Worm (Caenorhabditis elegans) whole organism, mixed stage, embryonic: ENCODE data around the gene hacl-1.

Source experiments
- ces-1 ChIP-seq: fragments of 150-350 bp; optimal IDR thresholded peaks from 2 replicates; lab custom pipeline; 2014; ENCODE audit warnings: missing biosample characterization, missing genetic modification reagents, missing genetic modification characterization
- elt-3 ChIP-seq: fragments of 150-350 bp; optimal IDR thresholded peaks from 2 replicates; lab custom pipeline; 2014; ENCODE audit warnings: missing biosample characterization, missing genetic modification characterization
- hlh-1 ChIP-seq: fragments of 150-350 bp; optimal IDR thresholded peaks from 2 replicates; lab custom pipeline; 2014; ENCODE audit warnings: missing biosample characterization, missing genetic modification reagents, missing genetic modification characterization
- nhr-76 ChIP-seq: sonication (generic microtip); optimal IDR thresholded peaks from 2 replicates; lab custom pipeline; 2017; ENCODE audit warnings: missing biosample characterization, missing genetic modification characterization
- sem-2 ChIP-seq: fragments of 200-800 bp; sonication (Bioruptor generic); optimal IDR thresholded peaks from 2 replicates; lab custom pipeline; 2018; ENCODE audit warnings: mild to moderate bottlenecking, missing genetic modification characterization, missing compliant biosample characterization
- unc-62 ChIP-seq: fragments of 150-350 bp; optimal IDR thresholded peaks from 2 replicates; lab custom pipeline; 2014; ENCODE audit warnings: missing biosample characterization, missing genetic modification reagents, missing genetic modification characterization
- ztf-11 ChIP-seq: fragments of 150-350 bp; optimal IDR thresholded peaks from 2 replicates; lab custom pipeline; 2014; ENCODE audit warnings: missing biosample characterization, missing genetic modification characterization

DNA sequence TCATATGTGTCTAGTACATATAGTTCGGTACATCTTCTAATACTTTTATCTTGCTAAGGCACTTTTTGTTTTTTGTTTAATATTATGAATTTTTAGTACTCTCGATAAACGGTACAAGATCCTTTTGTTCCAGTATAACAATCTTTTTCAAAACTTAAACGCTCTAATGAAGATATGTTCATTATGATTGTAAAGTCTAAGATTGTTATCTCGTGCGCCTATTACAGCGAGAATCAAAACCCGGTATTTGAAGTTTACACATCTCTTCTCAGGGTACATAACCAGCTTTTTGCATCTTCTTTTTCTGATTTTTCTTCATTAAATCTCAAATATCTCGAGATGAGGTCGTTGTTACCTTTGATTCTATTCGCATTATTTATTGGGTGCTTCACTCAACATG is 4.8 kb downstream of the hacl-1 start, which contains the start of gene B0334.13:
- TF ChIP-seq ces-1 (GFP tag; lab: Kevin White, UChicago) (no peak), ztf-11 (no peak), unc-62 (GFP tag; lab: Kevin White, UChicago) (no peak), hlh-1 (tag; lab: Kevin White, UChicago) (no peak), elt-3 (tag; lab: Kevin White, UChicago) (no peak), sem-2 (no peak), nhr-76 (tag; lab: Kevin White, UChicago) (no peak)
